Worm (Caenorhabditis elegans) whole organism, L4/young adult: ENCODE data around the gene W02F12.2.

Experiments
- W03F9.2 ChIP-seq: fragments of 150-350 bp; optimal IDR thresholded peaks from 2 replicates; lab custom pipeline; 2014; ENCODE audit warnings: missing biosample characterization, missing genetic modification characterization
- dao-5 ChIP-seq: sonication (generic microtip); optimal IDR thresholded peaks from 2 replicates; lab custom pipeline; 2016; ENCODE audit warnings: missing genotype, missing genetic modification characterization, moderate library complexity, missing compliant biosample characterization
- him-1 ChIP-seq: sonication (generic microtip); optimal IDR thresholded peaks from 2 replicates; lab custom pipeline; 2016; ENCODE audit warnings: missing genotype, missing genetic modification reagents, missing genetic modification characterization, missing compliant biosample characterization

DNA sequence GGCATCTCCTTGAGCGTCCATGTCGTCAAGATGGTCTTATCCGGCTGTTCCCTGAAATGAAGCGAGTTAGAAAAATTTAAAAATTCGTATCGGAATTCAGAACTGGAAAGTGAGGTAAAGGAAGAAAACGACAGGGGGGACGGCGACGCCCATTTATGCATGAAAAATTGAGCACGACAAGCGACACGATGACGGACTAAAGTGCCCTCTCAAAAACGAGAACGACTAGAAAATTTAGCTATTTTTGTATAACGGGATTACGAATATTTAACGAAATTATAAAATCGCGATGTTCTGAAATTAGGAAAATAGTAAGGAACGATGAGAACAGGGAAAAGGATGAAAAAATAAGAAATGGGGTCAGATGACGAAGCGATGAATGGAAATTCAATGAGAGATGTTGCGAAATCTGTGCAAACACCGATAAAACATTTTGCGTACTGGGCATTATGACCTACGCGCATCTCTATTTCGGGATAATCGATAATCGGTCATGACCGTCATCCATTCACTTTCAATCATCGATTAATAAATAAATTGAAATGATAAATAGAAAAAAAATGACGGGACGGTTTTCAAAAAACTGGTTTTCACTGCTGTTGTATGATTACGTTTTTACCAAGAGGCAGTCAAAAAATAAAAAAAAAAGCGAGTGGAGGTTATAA, 40.9 kb downstream of the W02F12.2 start, which contains the start of gene snb-1:
- TF ChIP-seq him-1 (no peak), dao-5 (tag; lab: Kevin White, UChicago) (no peak), W03F9.2 (tag; lab: Kevin White, UChicago) (peak; percentile 75)
